Worm (Caenorhabditis elegans) whole organism, L4 larva: ENCODE data around the gene txdc-17.

Experiments used
- ama-1 ChIP-seq: fragments of 150-350 bp; optimal IDR thresholded peaks from 2 replicates; lab custom pipeline; 2014; ENCODE audit warnings: inconsistent platforms, mixed read lengths
- ceh-28 ChIP-seq: fragments of 150-350 bp; optimal IDR thresholded peaks from 2 replicates; lab custom pipeline; 2014; ENCODE audit warnings: missing biosample characterization, missing genetic modification reagents, missing genetic modification characterization
- dpl-1 ChIP-seq: fragments of 150-350 bp; optimal IDR thresholded peaks from 2 replicates; lab custom pipeline; 2014; ENCODE audit warnings: missing biosample characterization, missing genetic modification reagents, missing genetic modification characterization
- egl-27 ChIP-seq: sonication (generic microtip); optimal IDR thresholded peaks from 3 replicates; lab custom pipeline; 2017; ENCODE audit warnings: missing biosample characterization, missing genetic modification reagents, missing genetic modification characterization
- lin-13 ChIP-seq: fragments of 150-350 bp; optimal IDR thresholded peaks from 2 replicates; lab custom pipeline; 2014; ENCODE audit warnings: missing biosample characterization, missing genetic modification reagents, missing genetic modification characterization
- nhr-11 ChIP-seq: fragments of 150-350 bp; optimal IDR thresholded peaks from 2 replicates; lab custom pipeline; 2014; ENCODE audit warnings: missing biosample characterization, missing genetic modification characterization
- nhr-28 ChIP-seq: fragments of 150-350 bp; optimal IDR thresholded peaks from 2 replicates; lab custom pipeline; 2014; ENCODE audit warnings: missing biosample characterization, missing genetic modification characterization
- skn-1 ChIP-seq: fragments of 150-350 bp; optimal IDR thresholded peaks from 2 replicates; lab custom pipeline; 2014; ENCODE audit warnings: missing biosample characterization, missing genetic modification characterization
- unc-39 ChIP-seq: sonication (generic microtip); optimal IDR thresholded peaks from 2 replicates; lab custom pipeline; 2017; ENCODE audit warnings: missing biosample characterization, missing genetic modification characterization
- unc-62 ChIP-seq, 3 experiments: fragments of 150-350 bp in 1 of 3; sonication (generic microtip); optimal IDR thresholded peaks in 2 of 3; peaks in 1 of 3; 1 replicate in 1 of 3; 2 replicates in 2 of 3; lab custom pipeline; 2014 to 2017; ENCODE audit warnings: missing biosample characterization in 3 of 3, missing genetic modification characterization in 3 of 3, missing genetic modification reagents in 3 of 3, missing genotype in 1 of 3
- zip-11 ChIP-seq: fragments of 200-800 bp; sonication (Bioruptor generic); IDR thresholded peaks from 2 replicates; pipeline ENCODE4 v1.3.6; 2022; ENCODE audit warnings: missing genetic modification characterization, missing compliant biosample characterization
- ztf-11 ChIP-seq: fragments of 150-350 bp; optimal IDR thresholded peaks from 2 replicates; lab custom pipeline; 2014; ENCODE audit warnings: missing biosample characterization, missing genetic modification characterization

- TF ChIP-seq zip-11 (no peak), ztf-11 (tag; lab: Kevin White, UChicago) (no peak), skn-1 (tag; lab: Kevin White, UChicago) (no peak), unc-62 (GFP tag; optimal IDR thresholded peaks at IDR 0.05 in 1 of 2; lab: Kevin White, UChicago) (no peak), unc-62 (tag; optimal IDR thresholded peaks at IDR 0.05; lab: Kevin White, UChicago) (no peak), nhr-28 (no peak), unc-39 (no peak), ceh-28 (tag; lab: Kevin White, UChicago) (no peak), ama-1 (no peak), egl-27 (tag; lab: Kevin White, UChicago) (no peak), nhr-11 (tag; lab: Kevin White, UChicago) (no peak), dpl-1 (GFP tag; lab: Kevin White, UChicago) (no peak), lin-13 (no peak)
These were observed 2.0 kb upstream of the txdc-17 start, which contains the start of gene Y71H2AM.29 for ce11 chrIII:2832483-2832882.
